Worm (Caenorhabditis elegans): ENCODE results near the gene pcp-1.

The pcp-1 gene

ce11 chrIII:7736806-7737205 lies 21.9 kb upstream of the pcp-1 start (continued):
- TF ChIP-seq lir-3 (tag; optimal IDR thresholded peaks at IDR 0.05), result no peak

- no peak for TF ChIP-seq pha-4 (GFP tag; IDR thresholded peaks at IDR 0.05)
- no peak for TF ChIP-seq pha-4 (tag; optimal IDR thresholded peaks at IDR 0.05)
- TF ChIP-seq T20F7.1 (GFP tag; optimal IDR thresholded peaks at IDR 0.05), result no peak
- TF ChIP-seq lin-29 (GFP tag; IDR thresholded peaks at IDR 0.05), result no peak
- TF ChIP-seq spr-3 (GFP tag; optimal IDR thresholded peaks at IDR 0.05), result no peak
- TF ChIP-seq daf-16 (GFP tag; optimal IDR thresholded peaks at IDR 0.05), result no peak
- TF ChIP-seq daf-16 (tag; optimal IDR thresholded peaks at IDR 0.05), result peak; percentile 35
- TF ChIP-seq dmd-9 (GFP tag; IDR thresholded peaks at IDR 0.05), result no peak
- TF ChIP-seq ZK546.5 (tag; optimal IDR thresholded peaks at IDR 0.05), result no peak
- peak; percentile 46 for TF ChIP-seq arid-1 (GFP tag; conservative IDR thresholded peaks at IDR 0.05)
- no peak for TF ChIP-seq jun-1 (tag; optimal IDR thresholded peaks at IDR 0.05)
- TF ChIP-seq nhr-76 (tag; optimal IDR thresholded peaks at IDR 0.05), result no peak
- no peak for TF ChIP-seq ceh-82 (tag; optimal IDR thresholded peaks at IDR 0.05)
- no peak for TF ChIP-seq hmg-1.1 (GFP tag; IDR thresholded peaks at IDR 0.05)
- no peak for TF ChIP-seq aly-2 (tag; optimal IDR thresholded peaks at IDR 0.05)
- peak; percentile 4; the same call in 1 of the 2 replicates for TF ChIP-seq tra-1 (GFP tag; IDR thresholded peaks at IDR 0.05)
- no peak for TF ChIP-seq mxl-2 (GFP tag; conservative IDR thresholded peaks at IDR 0.05)
- TF ChIP-seq lin-39 (tag; optimal IDR thresholded peaks at IDR 0.05), result no peak
- no peak for TF ChIP-seq lin-1 (GFP tag; IDR thresholded peaks at IDR 0.05)
- no peak for TF ChIP-seq dmd-8 (GFP tag; IDR thresholded peaks at IDR 0.05)
- TF ChIP-seq zfp-2 (tag; optimal IDR thresholded peaks at IDR 0.05), result no peak
- peak; percentile 27 for TF ChIP-seq nhr-102 (tag; optimal IDR thresholded peaks at IDR 0.05)
- 0 out of 2 replicates have a peak, but pooled peaks have one; percentile 35 for TF ChIP-seq nhr-42 (GFP tag; IDR thresholded peaks at IDR 0.05)
- no peak for TF ChIP-seq skn-1 (tag; optimal IDR thresholded peaks at IDR 0.05)
- TF ChIP-seq ceh-28 (tag; optimal IDR thresholded peaks at IDR 0.05), result no peak
- TF ChIP-seq gei-8 (GFP tag; optimal IDR thresholded peaks at IDR 0.05), result peak; percentile 56
- no peak for TF ChIP-seq lir-3 (tag; optimal IDR thresholded peaks at IDR 0.05)
- TF ChIP-seq ceh-20 (GFP tag; IDR thresholded peaks at IDR 0.05), result 0 out of 2 replicates have a peak, but pooled peaks have one; percentile 8
- TF ChIP-seq F10B5.3 (tag; optimal IDR thresholded peaks at IDR 0.05), result no peak
- peak; percentile 12 for TF ChIP-seq hlh-30 (tag; optimal IDR thresholded peaks at IDR 0.05; ENCODE audit: insufficient read depth)
- TF ChIP-seq mes-2 (tag; optimal IDR thresholded peaks at IDR 0.05; ENCODE audit: poor library complexity, severe bottlenecking), result no peak
- no peak for TF ChIP-seq lsy-2 (tag; optimal IDR thresholded peaks at IDR 0.05)
- peak; percentile 44 for TF ChIP-seq duxl-1 (tag; optimal IDR thresholded peaks at IDR 0.05; ENCODE audit: poor library complexity)
- 0 out of 2 replicates have a peak, but pooled peaks have one; percentile 44 for TF ChIP-seq Y105C5A.15 (GFP tag; IDR thresholded peaks at IDR 0.05)
- peak; percentile 42; the same call in 1 of the 2 replicates for TF ChIP-seq zfp-3 (GFP tag; conservative IDR thresholded peaks at IDR 0.05)
- peak; percentile 67 for TF ChIP-seq nhr-77 (tag; optimal IDR thresholded peaks at IDR 0.05)
- TF ChIP-seq mep-1 (tag; optimal IDR thresholded peaks at IDR 0.05), result peak; percentile 20
- TF ChIP-seq D1046.2 (GFP tag; IDR thresholded peaks at IDR 0.05), result no peak
- no peak for TF ChIP-seq fkh-10 (GFP tag; optimal IDR thresholded peaks at IDR 0.05)
- no peak for TF ChIP-seq Y5F2A.4 (GFP tag; optimal IDR thresholded peaks at IDR 0.05)
- no peak for TF ChIP-seq rbr-2 (tag; optimal IDR thresholded peaks at IDR 0.05)
- TF ChIP-seq lim-7 (GFP tag; IDR thresholded peaks at IDR 0.05), result no peak
- no peak for TF ChIP-seq lin-15B (tag; optimal IDR thresholded peaks at IDR 0.05)
- TF ChIP-seq Y48G9A.11 (GFP tag; IDR thresholded peaks at IDR 0.05), result no peak
- 0 out of 2 replicates have a peak, but pooled peaks have one; percentile 6 for TF ChIP-seq tag-97 (GFP tag; IDR thresholded peaks at IDR 0.05)
- peak in 1 of 2 experiments; percentile 34 for TF ChIP-seq hif-1 (tag; optimal IDR thresholded peaks at IDR 0.05)
- TF ChIP-seq nhr-237 (tag; optimal IDR thresholded peaks at IDR 0.05), result no peak
- no peak for TF ChIP-seq aha-1 (tag)
- no peak for TF ChIP-seq F49E8.2 (tag; optimal IDR thresholded peaks at IDR 0.05; ENCODE audit: borderline replicate concordance)
These were observed 21.0 kb upstream of the pcp-1 start for ce11 chrIII:7737646-7738258.

Measured in whole organism, L4 larva.